Worm (Caenorhabditis elegans): ENCODE results near the gene C17H11.5.

DNA sequence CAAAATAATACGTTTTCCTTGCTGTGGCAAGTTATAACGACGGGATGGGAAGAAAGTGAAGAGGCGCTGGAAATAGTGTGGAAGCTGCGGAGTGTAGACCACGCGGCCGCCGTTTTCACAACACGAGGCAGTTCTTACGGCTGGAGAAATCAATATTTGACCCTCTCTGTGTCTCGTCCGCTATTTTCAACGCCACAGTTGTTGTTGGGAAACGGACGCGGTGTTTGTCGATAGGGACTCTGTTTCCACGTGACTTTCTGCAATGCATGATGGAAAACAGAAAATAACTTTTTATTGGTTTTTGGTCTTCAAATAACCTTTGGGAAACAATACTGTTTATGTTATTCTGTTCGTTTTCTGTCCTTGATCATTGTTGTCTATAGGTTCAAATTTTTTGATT lies 46.9 kb upstream of the C17H11.5 start, which contains the start of gene K02A6.3:
- TF ChIP-seq pes-1 (GFP tag; IDR thresholded peaks at IDR 0.05) (no peak), hmg-4 (GFP tag; optimal IDR thresholded peaks at IDR 0.05) (no peak)
